Worm (Caenorhabditis elegans) whole organism, L3 larva: ENCODE results near the gene F33C8.2.

Source experiments
- daf-12 ChIP-seq: fragments of 150-350 bp; optimal IDR thresholded peaks from 2 replicates; lab custom pipeline; 2014; ENCODE audit warnings: missing biosample characterization, missing genetic modification reagents, missing genetic modification characterization
- egl-27 ChIP-seq: sonication (generic microtip); optimal IDR thresholded peaks from 4 replicates; lab custom pipeline; 2017; ENCODE audit warnings: missing biosample characterization, missing genetic modification reagents, missing genetic modification characterization
- fkh-10 ChIP-seq: sonication (generic microtip); optimal IDR thresholded peaks from 2 replicates; lab custom pipeline; 2017; ENCODE audit warnings: missing biosample characterization, missing genetic modification reagents, missing genetic modification characterization
- mdl-1 ChIP-seq: fragments of 150-350 bp; optimal IDR thresholded peaks from 2 replicates; lab custom pipeline; 2014; ENCODE audit warnings: missing biosample characterization, missing genetic modification characterization
- nhr-12 ChIP-seq: fragments of 150-350 bp; optimal IDR thresholded peaks from 2 replicates; lab custom pipeline; 2014; ENCODE audit warnings: missing biosample characterization, missing genetic modification characterization
- snpc-4 ChIP-seq: fragments of 150-350 bp; optimal IDR thresholded peaks from 2 replicates; lab custom pipeline; 2014; ENCODE audit warnings: missing biosample characterization, missing genetic modification characterization
- ztf-11 ChIP-seq: fragments of 150-350 bp; optimal IDR thresholded peaks from 2 replicates; lab custom pipeline; 2014; ENCODE audit warnings: missing biosample characterization, missing genetic modification characterization
- ztf-4 ChIP-seq: fragments of 150-350 bp; optimal IDR thresholded peaks from 2 replicates; lab custom pipeline; 2014; ENCODE audit warnings: missing biosample characterization, missing genetic modification characterization

- no peak for TF ChIP-seq fkh-10 (GFP tag; lab: Kevin White, UChicago)
- no peak for TF ChIP-seq egl-27
- no peak for TF ChIP-seq mdl-1
- no peak for TF ChIP-seq ztf-4 (tag; lab: Kevin White, UChicago)
- TF ChIP-seq nhr-12 (tag; lab: Kevin White, UChicago) = no peak
- TF ChIP-seq snpc-4 (tag; lab: Kevin White, UChicago) = no peak
- no peak for TF ChIP-seq ztf-11
- TF ChIP-seq daf-12 (tag; lab: Kevin White, UChicago) = no peak
Measured at ce11 chrX:14760166-14760565, 39.0 kb downstream of the F33C8.2 start.
